Worm (Caenorhabditis elegans): ENCODE data around the gene C38C3.6.

The C38C3.6 gene

ce11 chrV:1467444-1467843, 24.0 kb downstream of the C38C3.6 start, which contains the start of gene gid-8:
Gene gid-8, plus strand, starts transcription at chrV:1467744.
- TF ChIP-seq grh-1 (GFP tag; IDR thresholded peaks at IDR 0.05), result no peak
- TF ChIP-seq mdl-1 (tag; optimal IDR thresholded peaks at IDR 0.05), result no peak
- TF ChIP-seq vab-15 (tag; optimal IDR thresholded peaks at IDR 0.05), result no peak
- no peak for TF ChIP-seq nhr-237 (tag; optimal IDR thresholded peaks at IDR 0.05)
- TF ChIP-seq hlh-4 (tag; optimal IDR thresholded peaks at IDR 0.05), result no peak
- TF ChIP-seq hpl-2 (GFP tag; optimal IDR thresholded peaks at IDR 0.05), result no peak
- no peak for TF ChIP-seq xbp-1 (tag; optimal IDR thresholded peaks at IDR 0.05)
- no peak for TF ChIP-seq irx-1 (tag; optimal IDR thresholded peaks at IDR 0.05)
- TF ChIP-seq jun-1 (tag; optimal IDR thresholded peaks at IDR 0.05), result no peak

- TF ChIP-seq fkh-8 (tag; optimal IDR thresholded peaks at IDR 0.05), result peak; percentile 55
- no peak for TF ChIP-seq nhr-85 (tag)
- peak; percentile 21 for TF ChIP-seq nhr-20 (tag; optimal IDR thresholded peaks at IDR 0.05)
- TF ChIP-seq ceh-82 (tag; optimal IDR thresholded peaks at IDR 0.05), result peak in 2 of 3 experiments; percentile 6 to 15
- no peak for TF ChIP-seq hlh-17 (GFP tag; optimal IDR thresholded peaks at IDR 0.05; ENCODE audit: borderline replicate concordance)
- TF ChIP-seq C16A3.4 (tag; optimal IDR thresholded peaks at IDR 0.05), result peak; percentile 10
- TF ChIP-seq dpl-1 (GFP tag; optimal IDR thresholded peaks at IDR 0.05), result peak in 1 of 3 experiments; percentile 30
- peak; percentile 43 for TF ChIP-seq nhr-71 (tag; optimal IDR thresholded peaks at IDR 0.05)
- peak; percentile 26 for TF ChIP-seq snu-23 (GFP tag; optimal IDR thresholded peaks at IDR 0.05)
- peak; percentile 11 to 62 for TF ChIP-seq lin-35 (GFP tag; optimal IDR thresholded peaks at IDR 0.05)
- no peak for TF ChIP-seq C04F5.9 (tag; optimal IDR thresholded peaks at IDR 0.05)
- peak; percentile 8 for TF ChIP-seq nhr-47 (tag; optimal IDR thresholded peaks at IDR 0.05)
- peak in 1 of 2 experiments; percentile 11 for TF ChIP-seq mdl-1 (tag; optimal IDR thresholded peaks at IDR 0.05)
- peak in 1 of 2 experiments; percentile 3 for TF ChIP-seq lsy-2 (tag; optimal IDR thresholded peaks at IDR 0.05)
- TF ChIP-seq efl-1 (optimal IDR thresholded peaks at IDR 0.05), result peak; percentile 8 to 17
- TF ChIP-seq efl-1 (GFP tag; optimal IDR thresholded peaks at IDR 0.05 in 1 of 2), result peak in 1 of 2 experiments; percentile 71
Measured at ce11 chrV:1466949-1467348, 24.5 kb downstream of the C38C3.6 start.

- TF ChIP-seq efl-1 (optimal IDR thresholded peaks at IDR 0.05) (no peak), efl-1 (GFP tag; optimal IDR thresholded peaks at IDR 0.05 in 1 of 2) (peak in 1 of 2 experiments; percentile 40), fkh-4 (tag; optimal IDR thresholded peaks at IDR 0.05; ENCODE audit: borderline replicate concordance) (no peak)
Measured at ce11 chrV:1465932-1466331, 25.5 kb downstream of the C38C3.6 start.

ce11 chrV:1464543-1465040, 26.8 kb downstream of the C38C3.6 start, which contains the start of the genes fpn-1.2 and pqn-54:
Gene fpn-1.2, minus strand, starts transcription at chrV:1464699.
Gene pqn-54, plus strand, starts transcription at chrV:1464990.
- peak; percentile 10 for TF ChIP-seq elt-2 (tag; optimal IDR thresholded peaks at IDR 0.05)
- no peak for TF ChIP-seq tlp-1 (tag; optimal IDR thresholded peaks at IDR 0.05)
- TF ChIP-seq nhr-90 (tag; optimal IDR thresholded peaks at IDR 0.05; ENCODE audit: poor library complexity), result no peak

DNA sequence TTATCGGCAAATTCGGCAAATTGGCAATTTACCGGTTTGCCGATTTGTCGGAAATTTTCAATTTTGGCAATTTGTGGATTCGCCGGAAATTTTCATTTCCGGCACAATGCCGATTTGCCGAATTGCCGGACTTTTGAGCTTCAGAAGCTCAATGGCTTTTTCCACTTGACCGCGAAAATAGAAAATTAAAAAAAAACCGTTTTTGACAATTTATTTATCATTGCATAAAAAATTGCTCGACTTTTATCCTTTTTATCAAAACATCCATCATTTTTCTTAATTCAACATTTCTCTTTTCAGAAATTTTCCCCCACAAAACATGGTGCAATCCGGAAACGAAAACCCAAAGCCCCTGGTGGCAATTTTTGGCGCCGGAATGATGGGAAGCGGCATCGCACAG, 31.3 kb downstream of the C38C3.6 start, which contains the start of gene hacd-1:
Gene hacd-1, plus strand, starts transcription at position 301 of the 400 bp plus-strand sequence.
- TF ChIP-seq zag-1 (tag; optimal IDR thresholded peaks at IDR 0.05), result no peak
- no peak for TF ChIP-seq mef-2 (tag; optimal IDR thresholded peaks at IDR 0.05)
- TF ChIP-seq fos-1 (tag; optimal IDR thresholded peaks at IDR 0.05), result no peak
- no peak for TF ChIP-seq sox-4 (tag; optimal IDR thresholded peaks at IDR 0.05)
- TF ChIP-seq snpc-4 (tag; optimal IDR thresholded peaks at IDR 0.05), result no peak
- TF ChIP-seq ztf-11 (tag; optimal IDR thresholded peaks at IDR 0.05), result no peak
- TF ChIP-seq irx-1 (tag; optimal IDR thresholded peaks at IDR 0.05), result no peak
- TF ChIP-seq fkh-4 (tag; optimal IDR thresholded peaks at IDR 0.05; ENCODE audit: borderline replicate concordance), result no peak
- TF ChIP-seq ces-1 (GFP tag; optimal IDR thresholded peaks at IDR 0.05), result no peak
- no peak for TF ChIP-seq lsy-2 (tag; optimal IDR thresholded peaks at IDR 0.05)
- no peak for TF ChIP-seq sup-37 (GFP tag; optimal IDR thresholded peaks at IDR 0.05)
- TF ChIP-seq unc-98 (GFP tag; IDR thresholded peaks at IDR 0.05), result no peak
- TF ChIP-seq pag-3 (tag; optimal IDR thresholded peaks at IDR 0.05; ENCODE audit: borderline replicate concordance, insufficient read depth), result no peak
- no peak for TF ChIP-seq alr-1 (tag; optimal IDR thresholded peaks at IDR 0.05; ENCODE audit: borderline replicate concordance)
- TF ChIP-seq nhr-19 (GFP tag; conservative IDR thresholded peaks at IDR 0.05), result no peak
- no peak for TF ChIP-seq fkh-10 (GFP tag; optimal IDR thresholded peaks at IDR 0.05)
- no peak for TF ChIP-seq skn-1 (tag; optimal IDR thresholded peaks at IDR 0.05)
- no peak for TF ChIP-seq xbp-1 (tag; optimal IDR thresholded peaks at IDR 0.05)
- TF ChIP-seq elt-3 (tag; optimal IDR thresholded peaks at IDR 0.05), result no peak
- TF ChIP-seq hlh-17 (GFP tag; optimal IDR thresholded peaks at IDR 0.05; ENCODE audit: borderline replicate concordance), result no peak

Measured in whole organism, L1 larva.